Fruit fly (Drosophila melanogaster): ENCODE measurements around the gene pns.

The pns gene

dm6 chr3L:1578391-1578948 lies 41.5 kb downstream of the pns start:
- no peak for TF ChIP-seq CG7101 (tag; optimal IDR thresholded peaks at IDR 0.05)
- peak; percentile 82 for TF ChIP-seq pad (GFP tag; optimal IDR thresholded peaks at IDR 0.05)
- no peak for TF ChIP-seq bab1 (GFP tag; optimal IDR thresholded peaks at IDR 0.05)
- TF ChIP-seq Mnt (GFP tag; optimal IDR thresholded peaks at IDR 0.05), result no peak

dm6 chr3L:1579169-1579853 lies 42.4 kb downstream of the pns start:
- TF ChIP-seq cnc (optimal IDR thresholded peaks at IDR 0.05), result no peak
- TF ChIP-seq Crg-1 (GFP tag; optimal IDR thresholded peaks at IDR 0.05), result no peak
- TF ChIP-seq pad (GFP tag; optimal IDR thresholded peaks at IDR 0.05), result no peak
- no peak for TF ChIP-seq ovo (GFP tag; optimal IDR thresholded peaks at IDR 0.05)
- peak; percentile 39 for TF ChIP-seq CG7101 (tag; optimal IDR thresholded peaks at IDR 0.05)
- no peak for TF ChIP-seq CG7045 (GFP tag; optimal IDR thresholded peaks at IDR 0.05)
- TF ChIP-seq CG33017 (tag; optimal IDR thresholded peaks at IDR 0.05), result no peak
- peak; percentile 72 for TF ChIP-seq kay (GFP tag; ENCODE audit: borderline replicate concordance)
- peak; percentile 46 for TF ChIP-seq CG14711 (tag; optimal IDR thresholded peaks at IDR 0.05)
- TF ChIP-seq bab1 (GFP tag; optimal IDR thresholded peaks at IDR 0.05), result no peak
- TF ChIP-seq tj (GFP tag; optimal IDR thresholded peaks at IDR 0.05), result peak; percentile 87
- no peak for TF ChIP-seq cic (GFP tag; optimal IDR thresholded peaks at IDR 0.05)
- TF ChIP-seq CG1620 (GFP tag; optimal IDR thresholded peaks at IDR 0.05), result no peak
- TF ChIP-seq CG12768 (GFP tag; optimal IDR thresholded peaks at IDR 0.05), result peak; percentile 24
- no peak for TF ChIP-seq CG11617 (GFP tag; optimal IDR thresholded peaks at IDR 0.05)
- TF ChIP-seq Mnt (GFP tag; optimal IDR thresholded peaks at IDR 0.05), result no peak
- TF ChIP-seq Clk (GFP tag; optimal IDR thresholded peaks at IDR 0.05), result no peak
- no peak for TF ChIP-seq toe (GFP tag; optimal IDR thresholded peaks at IDR 0.05)
- TF ChIP-seq Hr96 (GFP tag; optimal IDR thresholded peaks at IDR 0.05), result no peak
- TF ChIP-seq CG5204 (GFP tag; optimal IDR thresholded peaks at IDR 0.05), result no peak

DNA sequence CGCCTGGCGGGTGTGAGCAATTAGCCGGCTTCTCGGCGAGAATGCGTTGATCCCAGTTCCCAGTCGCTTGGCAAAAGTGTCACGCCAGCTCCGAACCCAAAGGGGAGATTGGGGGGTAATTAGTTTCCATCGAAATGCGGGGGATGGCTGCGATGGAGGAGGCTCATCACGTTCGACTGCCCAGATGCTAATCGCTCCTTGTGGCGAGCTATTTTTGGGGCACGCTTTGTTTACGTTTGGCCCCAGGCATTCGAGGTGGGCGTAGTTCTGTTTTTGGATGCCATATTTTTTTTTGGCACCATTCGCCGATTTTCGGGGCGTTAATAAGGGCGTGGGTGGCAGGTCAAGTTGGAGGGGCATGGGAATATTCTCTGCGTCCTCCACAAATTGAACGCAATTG lies 43.3 kb downstream of the pns start:
- TF ChIP-seq kay (GFP tag; ENCODE audit: borderline replicate concordance) (peak; percentile 25), pad (GFP tag; optimal IDR thresholded peaks at IDR 0.05) (no peak), tj (GFP tag; optimal IDR thresholded peaks at IDR 0.05) (no peak), CG7045 (GFP tag; optimal IDR thresholded peaks at IDR 0.05) (no peak), CG5204 (GFP tag; optimal IDR thresholded peaks at IDR 0.05) (no peak)

DNA sequence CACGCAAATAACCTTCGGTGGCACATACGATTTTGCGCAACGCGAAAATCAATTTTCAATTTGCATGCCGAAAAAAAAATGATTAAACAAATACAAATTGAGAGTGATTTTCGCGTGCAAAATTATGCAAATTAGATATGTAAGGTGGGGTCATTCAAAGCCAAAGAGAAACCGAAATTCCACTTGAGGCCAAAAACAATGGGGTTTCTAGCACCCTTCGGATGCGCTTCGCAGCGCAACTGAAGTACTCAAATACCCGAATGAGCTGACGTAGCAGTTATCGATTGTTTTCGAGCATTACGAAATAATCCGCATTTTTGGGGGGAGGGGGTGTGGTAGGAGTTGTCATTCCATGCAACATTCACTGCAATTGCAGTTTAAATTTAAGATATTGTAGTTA lies 43.9 kb downstream of the pns start:
- TF ChIP-seq CG33017 (tag; optimal IDR thresholded peaks at IDR 0.05) (no peak), cnc (optimal IDR thresholded peaks at IDR 0.05) (no peak), tj (GFP tag; optimal IDR thresholded peaks at IDR 0.05) (peak; percentile 63)

- no peak for TF ChIP-seq CG14711 (tag; optimal IDR thresholded peaks at IDR 0.05)
- TF ChIP-seq tj (GFP tag; optimal IDR thresholded peaks at IDR 0.05), result peak; percentile 23
- no peak for TF ChIP-seq cnc (optimal IDR thresholded peaks at IDR 0.05)
- TF ChIP-seq CG7101 (tag; optimal IDR thresholded peaks at IDR 0.05), result peak; percentile 27
- TF ChIP-seq Clk (GFP tag; optimal IDR thresholded peaks at IDR 0.05), result no peak
- peak; percentile 35 for TF ChIP-seq CG33017 (tag; optimal IDR thresholded peaks at IDR 0.05)
- TF ChIP-seq CG7045 (GFP tag; optimal IDR thresholded peaks at IDR 0.05), result no peak
- TF ChIP-seq CG1620 (GFP tag; optimal IDR thresholded peaks at IDR 0.05), result peak; percentile 17
- TF ChIP-seq pad (GFP tag; optimal IDR thresholded peaks at IDR 0.05), result no peak
- no peak for TF ChIP-seq Crg-1 (GFP tag; optimal IDR thresholded peaks at IDR 0.05)
- no peak for TF ChIP-seq Mnt (GFP tag; optimal IDR thresholded peaks at IDR 0.05)
- TF ChIP-seq cic (GFP tag; optimal IDR thresholded peaks at IDR 0.05), result no peak
- TF ChIP-seq Hr96 (GFP tag; optimal IDR thresholded peaks at IDR 0.05), result no peak
- no peak for TF ChIP-seq CG5204 (GFP tag; optimal IDR thresholded peaks at IDR 0.05)
- no peak for TF ChIP-seq ovo (GFP tag; optimal IDR thresholded peaks at IDR 0.05)
- no peak for TF ChIP-seq bab1 (GFP tag; optimal IDR thresholded peaks at IDR 0.05)
- TF ChIP-seq CG11617 (GFP tag; optimal IDR thresholded peaks at IDR 0.05), result peak; percentile 58
- no peak for TF ChIP-seq toe (GFP tag; optimal IDR thresholded peaks at IDR 0.05)
- no peak for TF ChIP-seq CG12768 (GFP tag; optimal IDR thresholded peaks at IDR 0.05)
- no peak for TF ChIP-seq kay (GFP tag; ENCODE audit: borderline replicate concordance)
These were observed 47.1 kb downstream of the pns start for dm6 chr3L:1584003-1584402.

- TF ChIP-seq cic (GFP tag; optimal IDR thresholded peaks at IDR 0.05) (no peak), ovo (GFP tag; optimal IDR thresholded peaks at IDR 0.05) (no peak), CG11617 (GFP tag; optimal IDR thresholded peaks at IDR 0.05) (no peak), CG14711 (tag; optimal IDR thresholded peaks at IDR 0.05) (peak; percentile 64), CG5204 (GFP tag; optimal IDR thresholded peaks at IDR 0.05) (no peak), Hr96 (GFP tag; optimal IDR thresholded peaks at IDR 0.05) (peak; percentile 48), CG12768 (GFP tag; optimal IDR thresholded peaks at IDR 0.05) (no peak), CG33017 (tag; optimal IDR thresholded peaks at IDR 0.05) (no peak), bab1 (GFP tag; optimal IDR thresholded peaks at IDR 0.05) (peak; percentile 93), kay (GFP tag; ENCODE audit: borderline replicate concordance) (no peak), CG7101 (tag; optimal IDR thresholded peaks at IDR 0.05) (peak; percentile 11), tj (GFP tag; optimal IDR thresholded peaks at IDR 0.05) (peak; percentile 74), pad (GFP tag; optimal IDR thresholded peaks at IDR 0.05) (peak; percentile 36), CG7045 (GFP tag; optimal IDR thresholded peaks at IDR 0.05) (no peak), toe (GFP tag; optimal IDR thresholded peaks at IDR 0.05) (no peak)
These were observed 47.8 kb downstream of the pns start for dm6 chr3L:1584781-1585180.

Data from whole organism, adult.